Worm (Caenorhabditis elegans) whole organism, L4 larva: ENCODE measurements around the gene nlp-11.

Experiments
- F10B5.3 ChIP-seq: sonication (generic microtip); optimal IDR thresholded peaks from 2 replicates; lab custom pipeline; 2016; ENCODE audit warnings: mild to moderate bottlenecking, missing genetic modification characterization, missing compliant biosample characterization
- F49E8.2 ChIP-seq: sonication (generic microtip); optimal IDR thresholded peaks from 2 replicates; lab custom pipeline; 2016; ENCODE audit warnings: missing compliant biosample characterization, mild to moderate bottlenecking, missing genetic modification characterization, borderline replicate concordance
- daf-12 ChIP-seq: fragments of 150-350 bp; optimal IDR thresholded peaks from 2 replicates; lab custom pipeline; 2014; ENCODE audit warnings: missing biosample characterization, missing genetic modification reagents, missing genetic modification characterization
- daf-16 ChIP-seq, 3 experiments: sonication (generic microtip); optimal IDR thresholded peaks; 2 replicates each; lab custom pipeline; 2016 to 2017; ENCODE audit warnings: missing genetic modification characterization in 3 of 3, missing genetic modification reagents in 3 of 3, mild to moderate bottlenecking in 2 of 3, missing compliant biosample characterization in 2 of 3, missing biosample characterization in 1 of 3, moderate library complexity in 1 of 3
- dmd-9 ChIP-seq: fragments of 200-800 bp; sonication (Bioruptor generic); IDR thresholded peaks from 2 replicates; pipeline ENCODE4 v1.3.6; 2022; ENCODE audit warnings: missing genetic modification reagents, missing genetic modification characterization, missing compliant biosample characterization
- dve-1 ChIP-seq: sonication (generic microtip); optimal IDR thresholded peaks from 2 replicates; lab custom pipeline; 2017; ENCODE audit warnings: antibody characterized with exemption, mild to moderate bottlenecking, missing genetic modification characterization, missing compliant biosample characterization; ENCODE audit not compliant: insufficient read depth
- lim-7 ChIP-seq: fragments of 200-800 bp; sonication (Bioruptor generic); IDR thresholded peaks from 2 replicates; pipeline ENCODE4 v1.3.6; 2022; ENCODE audit warnings: missing genetic modification characterization, missing compliant biosample characterization
- lin-1 ChIP-seq: fragments of 200-800 bp; sonication (Bioruptor generic); IDR thresholded peaks from 2 replicates; pipeline ENCODE4 v1.3.6; 2022; ENCODE audit warnings: missing genetic modification reagents, missing genetic modification characterization, missing compliant biosample characterization
- lin-15B ChIP-seq: fragments of 150-350 bp; sonication (generic microtip); optimal IDR thresholded peaks from 3 replicates; lab custom pipeline; 2014; ENCODE audit warnings: missing biosample characterization, missing genetic modification characterization
- mdt-29 ChIP-seq: fragments of 200-800 bp; sonication (Bioruptor generic); IDR thresholded peaks from 2 replicates; pipeline ENCODE4 v1.3.6; 2022; ENCODE audit warnings: missing genetic modification reagents, missing genetic modification characterization, missing compliant biosample characterization
- mxl-3 ChIP-seq: fragments of 200-800 bp; sonication (Bioruptor generic); optimal IDR thresholded peaks from 2 replicates; lab custom pipeline; 2018; ENCODE audit warnings: mild to moderate bottlenecking, missing genetic modification characterization, missing compliant biosample characterization
- nhr-25 ChIP-seq: sonication (generic microtip); optimal IDR thresholded peaks from 2 replicates; lab custom pipeline; 2017; ENCODE audit warnings: missing genetic modification characterization, mild to moderate bottlenecking, missing compliant biosample characterization, antibody characterized with exemption, moderate library complexity, borderline replicate concordance; ENCODE audit not compliant: insufficient read depth
- nhr-28 ChIP-seq: fragments of 150-350 bp; optimal IDR thresholded peaks from 2 replicates; lab custom pipeline; 2014; ENCODE audit warnings: missing biosample characterization, missing genetic modification characterization
- nhr-77 ChIP-seq: fragments of 150-350 bp; optimal IDR thresholded peaks from 2 replicates; lab custom pipeline; 2014; ENCODE audit warnings: missing biosample characterization, missing genetic modification characterization
- rbr-2 ChIP-seq: sonication (generic microtip); optimal IDR thresholded peaks from 2 replicates; lab custom pipeline; 2016; ENCODE audit warnings: missing genotype, missing genetic modification characterization, missing compliant biosample characterization
- sdz-12 ChIP-seq: fragments of 200-800 bp; sonication (Bioruptor generic); optimal IDR thresholded peaks from 2 replicates; lab custom pipeline; 2018; ENCODE audit warnings: mild to moderate bottlenecking, missing genetic modification characterization, missing compliant biosample characterization
- snpc-4 ChIP-seq: fragments of 150-350 bp; optimal IDR thresholded peaks from 2 replicates; lab custom pipeline; 2014; ENCODE audit warnings: missing biosample characterization, missing genetic modification characterization
- vab-7 ChIP-seq: fragments of 200-800 bp; sonication (Bioruptor generic); IDR thresholded peaks from 2 replicates; pipeline ENCODE4 v1.3.6; 2022; ENCODE audit warnings: missing genetic modification reagents, missing genetic modification characterization, missing compliant biosample characterization

Gene nlp-11

DNA sequence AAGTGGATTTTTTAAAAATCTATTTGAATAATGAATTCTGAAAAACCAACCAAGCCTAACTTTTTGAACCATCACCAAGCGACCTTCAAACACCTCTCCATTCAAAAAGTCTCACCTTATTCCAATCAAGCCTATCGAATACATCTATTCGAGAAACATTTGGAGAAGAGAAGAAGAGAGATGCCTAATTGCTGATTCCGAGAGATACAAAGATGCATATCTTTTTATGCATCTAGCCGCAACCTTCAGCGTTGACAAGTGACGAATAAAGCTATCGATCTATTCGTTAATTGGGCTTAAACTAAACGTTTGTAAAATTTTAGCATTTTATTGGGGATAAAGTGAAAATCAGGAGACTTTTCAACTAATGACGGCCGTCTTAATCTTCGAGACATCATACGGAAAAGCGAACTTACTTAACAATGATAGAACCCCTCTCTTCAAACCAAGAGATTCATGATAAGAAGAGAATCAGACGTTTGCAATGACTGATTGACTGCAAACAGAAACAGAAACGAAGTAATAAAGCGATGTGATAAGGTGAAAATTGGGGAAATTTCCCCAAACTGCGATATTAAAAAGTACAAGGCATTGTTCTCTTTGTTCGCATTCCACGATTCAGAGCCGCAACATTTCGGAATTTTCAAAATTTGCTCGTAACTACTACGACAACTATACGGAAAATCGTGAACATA is 46.7 kb downstream of the nlp-11 start (continued):
- no peak for TF ChIP-seq lin-1
- no peak for TF ChIP-seq lin-15B
- no peak for TF ChIP-seq mdt-29
- no peak for TF ChIP-seq daf-12 (tag; lab: Kevin White, UChicago)
- no peak for TF ChIP-seq nhr-25 (tag; lab: Kevin White, UChicago)
- no peak for TF ChIP-seq vab-7 (GFP tag; lab: Robert Waterston, UW)
- TF ChIP-seq dve-1 (tag; lab: Kevin White, UChicago): peak; percentile 51
- no peak for TF ChIP-seq rbr-2 (tag; lab: Kevin White, UChicago)
- no peak for TF ChIP-seq snpc-4 (tag; lab: Kevin White, UChicago)
- TF ChIP-seq F10B5.3 (tag; lab: Kevin White, UChicago): no peak
- TF ChIP-seq mxl-3: peak; percentile 6
- TF ChIP-seq lim-7 (GFP tag; lab: Robert Waterston, UW): no peak
- TF ChIP-seq sdz-12 (GFP tag; lab: Kevin White, UChicago): no peak

DNA sequence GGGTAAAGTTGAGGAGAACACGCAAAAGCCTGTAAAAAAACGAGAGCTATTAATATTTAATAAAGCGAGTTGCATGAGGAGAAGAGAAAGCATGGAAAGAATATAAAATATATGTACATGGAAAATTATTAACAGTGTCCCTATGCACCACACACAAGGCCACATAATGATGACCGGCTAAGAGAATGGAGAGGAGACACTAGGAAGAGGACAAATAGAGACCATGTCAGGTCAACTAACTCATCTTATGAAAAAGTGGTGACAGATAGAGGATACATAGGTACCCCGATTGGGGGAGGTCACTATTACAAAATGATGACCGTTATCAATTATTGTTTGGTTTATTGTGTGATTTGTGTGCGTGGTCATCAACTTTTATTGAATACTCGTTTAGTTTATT is 47.3 kb downstream of the nlp-11 start, which contains the start of gene fzr-1:
fzr-1 (minus strand) TSS at position 29 of the 400 bp plus-strand sequence.
- TF ChIP-seq nhr-77 (no peak), dmd-9 (no peak), F49E8.2 (tag; lab: Kevin White, UChicago) (no peak), rbr-2 (tag; lab: Kevin White, UChicago) (no peak), nhr-28 (peak; percentile 50), daf-16 (GFP tag; optimal IDR thresholded peaks at IDR 0.05; lab: Kevin White, UChicago) (no peak), daf-16 (tag; optimal IDR thresholded peaks at IDR 0.05; lab: Kevin White, UChicago) (peak; percentile 16)
